Worm (Caenorhabditis elegans) whole organism, L3 larva: ENCODE data around the gene nspe-6.

Experiments
- ama-1 ChIP-seq: fragments of 150-350 bp; optimal IDR thresholded peaks from 2 replicates; lab custom pipeline; 2018
- elt-1 ChIP-seq: fragments of 150-350 bp; optimal IDR thresholded peaks from 2 replicates; lab custom pipeline; 2014; ENCODE audit warnings: missing biosample characterization, missing genetic modification characterization
- jun-1 ChIP-seq: fragments of 150-350 bp; optimal IDR thresholded peaks from 2 replicates; lab custom pipeline; 2014; ENCODE audit warnings: missing biosample characterization, missing genetic modification reagents, missing genetic modification characterization
- pha-4 ChIP-seq: fragments of 150-350 bp; optimal IDR thresholded peaks from 2 replicates; lab custom pipeline; 2014; ENCODE audit warnings: missing biosample characterization, missing genetic modification reagents, missing genetic modification characterization
- skn-1 ChIP-seq: fragments of 150-350 bp; optimal IDR thresholded peaks from 2 replicates; lab custom pipeline; 2014; ENCODE audit warnings: missing biosample characterization, missing genetic modification characterization
- snpc-4 ChIP-seq: fragments of 150-350 bp; optimal IDR thresholded peaks from 2 replicates; lab custom pipeline; 2014; ENCODE audit warnings: missing biosample characterization, missing genetic modification characterization
- tbx-2 ChIP-seq: sonication (generic microtip); optimal IDR thresholded peaks from 2 replicates; lab custom pipeline; 2016; ENCODE audit warnings: mild to moderate bottlenecking, missing genetic modification characterization, missing compliant biosample characterization
- zag-1 ChIP-seq: fragments of 150-350 bp; optimal IDR thresholded peaks from 2 replicates; lab custom pipeline; 2014; ENCODE audit warnings: missing biosample characterization, missing genetic modification characterization
- ztf-11 ChIP-seq: fragments of 150-350 bp; optimal IDR thresholded peaks from 2 replicates; lab custom pipeline; 2014; ENCODE audit warnings: missing biosample characterization, missing genetic modification characterization

ce11 chrII:12617586-12617985 lies 1.6 kb upstream of the nspe-6 start, which contains the start of gene nspe-3:
- TF ChIP-seq ztf-11 (tag; lab: Kevin White, UChicago) (no peak), snpc-4 (tag; lab: Kevin White, UChicago) (no peak), tbx-2 (tag; lab: Kevin White, UChicago) (no peak), pha-4 (no peak), ama-1 (lab: Kevin White, UChicago) (no peak), jun-1 (tag; lab: Kevin White, UChicago) (no peak), skn-1 (no peak), zag-1 (tag; lab: Kevin White, UChicago) (no peak), elt-1 (tag; lab: Kevin White, UChicago) (no peak)
